Fruit fly (Drosophila melanogaster) S2 (cell line): ENCODE measurements around the gene Galphai.

Experiments
- CG8478 ChIP-seq: fragments of >200 bp; optimal IDR thresholded peaks from 2 replicates; lab custom pipeline; 2018
- CTCF ChIP-seq, 2 experiments: fragments of >200 bp; optimal IDR thresholded peaks; 2 replicates each; lab custom pipeline; 2018

DNA sequence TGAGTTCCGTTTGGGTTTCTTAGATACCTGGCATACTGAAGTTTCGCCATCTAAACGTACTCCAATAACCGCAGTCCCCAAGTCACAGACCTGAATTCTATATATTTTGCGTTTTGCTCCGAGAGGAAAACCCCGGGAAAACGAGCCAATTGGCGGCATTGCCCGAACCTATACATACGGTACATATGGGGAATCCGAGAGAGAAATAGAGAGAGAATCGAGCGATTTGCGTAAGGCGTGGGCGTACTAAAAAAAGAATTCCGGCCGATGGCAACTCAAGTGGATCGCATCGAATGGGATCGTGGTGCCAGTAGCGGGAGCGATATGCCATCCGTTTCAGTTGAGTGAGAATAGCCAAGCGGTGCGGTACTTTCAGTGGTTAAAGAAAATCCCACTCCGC lies 10.4 kb upstream of the Galphai start, which contains the start of gene bin:
- TF ChIP-seq CG8478 (no peak), CTCF (optimal IDR thresholded peaks at IDR 0.05; lab: Kevin White, UChicago) (no peak)
